Worm (Caenorhabditis elegans) whole organism, mixed stage, embryonic: ENCODE data around the gene C03H5.3.

ENCODE experiments used
- blmp-1 ChIP-seq: fragments of 150-350 bp; optimal IDR thresholded peaks from 2 replicates; lab custom pipeline; 2014; ENCODE audit warnings: missing biosample characterization, missing genetic modification characterization
- cnd-1 ChIP-seq: fragments of 200-800 bp; sonication (Bioruptor generic); optimal IDR thresholded peaks from 2 replicates; lab custom pipeline; 2018; ENCODE audit warnings: mild to moderate bottlenecking, missing genetic modification characterization, missing compliant biosample characterization
- drap-1 ChIP-seq: fragments of 200-800 bp; sonication (Bioruptor generic); optimal IDR thresholded peaks from 3 replicates; lab custom pipeline; 2018; ENCODE audit warnings: mild to moderate bottlenecking, missing genetic modification characterization, missing compliant biosample characterization
- lin-13 ChIP-seq: fragments of 150-350 bp; optimal IDR thresholded peaks from 2 replicates; lab custom pipeline; 2014; ENCODE audit warnings: missing biosample characterization, missing genetic modification characterization
- lin-32 ChIP-seq: fragments of 200-800 bp; sonication (Bioruptor generic); optimal IDR thresholded peaks from 2 replicates; lab custom pipeline; 2018; ENCODE audit warnings: mild to moderate bottlenecking, missing genetic modification characterization, missing compliant biosample characterization
- mep-1 ChIP-seq: fragments of 150-350 bp; optimal IDR thresholded peaks from 2 replicates; lab custom pipeline; 2017; ENCODE audit warnings: missing biosample characterization, missing genetic modification reagents, missing genetic modification characterization, inconsistent platforms
- nhr-2 ChIP-seq: fragments of 150-350 bp; optimal IDR thresholded peaks from 2 replicates; lab custom pipeline; 2014; ENCODE audit warnings: missing biosample characterization, missing genetic modification characterization
- unc-39 ChIP-seq: fragments of 150-350 bp; optimal IDR thresholded peaks from 2 replicates; lab custom pipeline; 2014; ENCODE audit warnings: missing biosample characterization, missing genetic modification characterization
- unc-62 ChIP-seq: fragments of 150-350 bp; optimal IDR thresholded peaks from 2 replicates; lab custom pipeline; 2014; ENCODE audit warnings: missing biosample characterization, missing genetic modification reagents, missing genetic modification characterization

ce11 chrII:340714-341113 lies 45.2 kb upstream of the C03H5.3 start:
- TF ChIP-seq unc-62 (no peak), lin-32 (no peak), drap-1 (GFP tag; lab: Kevin White, UChicago) (no peak), nhr-2 (no peak), cnd-1 (no peak), mep-1 (tag; lab: Kevin White, UChicago) (no peak), blmp-1 (tag; lab: Kevin White, UChicago) (no peak), lin-13 (tag; lab: Kevin White, UChicago) (no peak), unc-39 (tag; lab: Kevin White, UChicago) (no peak)
